Fruit fly (Drosophila melanogaster): Measurements from ENCODE around the gene CG34307.

dm6 chr3R:11851939-11852338, 45.4 kb upstream of the CG34307 start:
- TF ChIP-seq CG13204 (GFP tag; optimal IDR thresholded peaks at IDR 0.05) (no peak), CG8159 (tag; optimal IDR thresholded peaks at IDR 0.05) (no peak), CG9948 (tag; optimal IDR thresholded peaks at IDR 0.05) (no peak), CG4496 (GFP tag; IDR thresholded peaks at IDR 0.05) (no peak), D1 (tag; optimal IDR thresholded peaks at IDR 0.05) (no peak), CG17806 (tag; optimal IDR thresholded peaks at IDR 0.05) (peak; percentile 20), EcR (GFP tag; optimal IDR thresholded peaks at IDR 0.05) (no peak)
